Fruit fly (Drosophila melanogaster) S2 (cell line): ENCODE measurements around the gene Ctl1.

ENCODE experiments used
- CG8478 ChIP-seq: fragments of >200 bp; optimal IDR thresholded peaks from 2 replicates; lab custom pipeline; 2018
- CTCF ChIP-seq, 2 experiments: fragments of >200 bp; optimal IDR thresholded peaks; 2 replicates each; lab custom pipeline; 2018

Gene Ctl1

dm6 chr3L:4277796-4278195, at the start of gene Ctl1:
Gene Ctl1, plus strand, starts transcription at chr3L:4277962.
- TF ChIP-seq CG8478 (lab: Kevin White, UChicago) (no peak), CTCF (optimal IDR thresholded peaks at IDR 0.05; lab: Kevin White, UChicago) (no peak)

- TF ChIP-seq CTCF (optimal IDR thresholded peaks at IDR 0.05; lab: Kevin White, UChicago) = no peak
- TF ChIP-seq CG8478 (lab: Kevin White, UChicago) = no peak
Observed at dm6 chr3L:4228187-4228836, 49.5 kb upstream of the Ctl1 start.

- TF ChIP-seq CG8478 (lab: Kevin White, UChicago) = no peak
- no peak for TF ChIP-seq CTCF (optimal IDR thresholded peaks at IDR 0.05; lab: Kevin White, UChicago)
Observed at dm6 chr3L:4229365-4229967, 48.3 kb upstream of the Ctl1 start.

dm6 chr3L:4230357-4230901, 47.3 kb upstream of the Ctl1 start:
- TF ChIP-seq CTCF (optimal IDR thresholded peaks at IDR 0.05; lab: Kevin White, UChicago) (no peak), CG8478 (lab: Kevin White, UChicago) (no peak)

dm6 chr3L:4231401-4232014, 46.3 kb upstream of the Ctl1 start:
- no peak for TF ChIP-seq CTCF (optimal IDR thresholded peaks at IDR 0.05; lab: Kevin White, UChicago)
- no peak for TF ChIP-seq CG8478 (lab: Kevin White, UChicago)

dm6 chr3L:4232227-4232626, 45.5 kb upstream of the Ctl1 start:
- TF ChIP-seq CG8478 (lab: Kevin White, UChicago) (no peak), CTCF (optimal IDR thresholded peaks at IDR 0.05; lab: Kevin White, UChicago) (no peak)

- no peak for TF ChIP-seq CTCF (optimal IDR thresholded peaks at IDR 0.05; lab: Kevin White, UChicago)
- no peak for TF ChIP-seq CG8478 (lab: Kevin White, UChicago)
Observed at dm6 chr3L:4232724-4233367, 44.9 kb upstream of the Ctl1 start.

- peak; percentile 76 for TF ChIP-seq CG8478 (lab: Kevin White, UChicago)
- TF ChIP-seq CTCF (optimal IDR thresholded peaks at IDR 0.05; lab: Kevin White, UChicago) = no peak
Observed at dm6 chr3L:4233603-4234277, 44.0 kb upstream of the Ctl1 start.

dm6 chr3L:4236097-4236572, 41.6 kb upstream of the Ctl1 start, which contains the start of gene ImpL2:
Gene ImpL2, minus strand, starts transcription at chr3L:4236147.
- TF ChIP-seq CG8478 (lab: Kevin White, UChicago) (no peak), CTCF (optimal IDR thresholded peaks at IDR 0.05; lab: Kevin White, UChicago) (no peak)

dm6 chr3L:4238195-4238594, 39.6 kb upstream of the Ctl1 start:
- TF ChIP-seq CTCF (optimal IDR thresholded peaks at IDR 0.05; lab: Kevin White, UChicago) = no peak
- no peak for TF ChIP-seq CG8478 (lab: Kevin White, UChicago)

- peak; percentile 89 to 94 for TF ChIP-seq CTCF (optimal IDR thresholded peaks at IDR 0.05; lab: Kevin White, UChicago)
- no peak for TF ChIP-seq CG8478 (lab: Kevin White, UChicago)
Observed at dm6 chr3L:4239442-4240322, 38.1 kb upstream of the Ctl1 start, which contains the start of gene Sqor. Gene Sqor, plus strand, starts transcription at chr3L:4240173.

dm6 chr3L:4242428-4242827, 35.3 kb upstream of the Ctl1 start, which contains the start of gene pav:
Gene pav, plus strand, starts transcription at chr3L:4242734.
- no peak for TF ChIP-seq CTCF (optimal IDR thresholded peaks at IDR 0.05; lab: Kevin White, UChicago)
- no peak for TF ChIP-seq CG8478 (lab: Kevin White, UChicago)
